Worm (Caenorhabditis elegans) whole organism, late embryonic: ENCODE results near the gene ZK488.6.

Source experiments
- C38D4.7 ChIP-seq: fragments of 200-800 bp; sonication (Bioruptor generic); optimal IDR thresholded peaks from 2 replicates; lab custom pipeline; 2018; ENCODE audit warnings: mild to moderate bottlenecking, missing genetic modification characterization, moderate library complexity, missing compliant biosample characterization
- K09A11.1 ChIP-seq: sonication (generic microtip); optimal IDR thresholded peaks from 2 replicates; lab custom pipeline; 2017; ENCODE audit warnings: antibody characterized with exemption, mild to moderate bottlenecking, missing genetic modification characterization, missing compliant biosample characterization; ENCODE audit not compliant: insufficient read depth
- T23F11.4 ChIP-seq: fragments of 200-800 bp; sonication (Bioruptor generic); optimal IDR thresholded peaks from 2 replicates; lab custom pipeline; 2018; ENCODE audit warnings: mild to moderate bottlenecking, missing genetic modification characterization, missing compliant biosample characterization
- ahr-1 ChIP-seq: sonication (generic microtip); optimal IDR thresholded peaks from 2 replicates; lab custom pipeline; 2016; ENCODE audit warnings: missing genetic modification characterization, missing compliant biosample characterization
- ceh-14 ChIP-seq: sonication (generic microtip); optimal IDR thresholded peaks from 2 replicates; lab custom pipeline; 2016; ENCODE audit warnings: missing genotype, missing genetic modification characterization, missing compliant biosample characterization
- ceh-18 ChIP-seq: sonication (generic microtip); optimal IDR thresholded peaks from 2 replicates; lab custom pipeline; 2016; ENCODE audit warnings: missing genetic modification characterization, missing compliant biosample characterization
- ceh-19 ChIP-seq: fragments of 200-800 bp; sonication (Bioruptor generic); optimal IDR thresholded peaks from 2 replicates; lab custom pipeline; 2018; ENCODE audit warnings: mild to moderate bottlenecking, missing genetic modification characterization, missing compliant biosample characterization
- ceh-2 ChIP-seq: sonication (generic microtip); optimal IDR thresholded peaks from 2 replicates; lab custom pipeline; 2016; ENCODE audit warnings: missing genotype, missing genetic modification characterization, missing compliant biosample characterization
- ceh-31 ChIP-seq: sonication (generic microtip); optimal IDR thresholded peaks from 2 replicates; lab custom pipeline; 2016; ENCODE audit warnings: missing genetic modification characterization, missing compliant biosample characterization
- ceh-34 ChIP-seq: sonication (generic microtip); optimal IDR thresholded peaks from 2 replicates; lab custom pipeline; 2016; ENCODE audit warnings: mild to moderate bottlenecking, missing genetic modification characterization, missing compliant biosample characterization
- ceh-45 ChIP-seq: fragments of 200-800 bp; sonication (Bioruptor generic); IDR thresholded peaks from 2 replicates; pipeline ENCODE4 v1.3.6; 2022; ENCODE audit warnings: missing genetic modification reagents, missing genetic modification characterization, missing compliant biosample characterization
- ceh-48 ChIP-seq: sonication (generic microtip); optimal IDR thresholded peaks from 2 replicates; lab custom pipeline; 2016; ENCODE audit warnings: missing genetic modification characterization, inconsistent platforms, missing compliant biosample characterization
- dmd-4 ChIP-seq: sonication (generic microtip); optimal IDR thresholded peaks from 2 replicates; lab custom pipeline; 2016; ENCODE audit warnings: borderline replicate concordance, missing genetic modification characterization, missing compliant biosample characterization
- elt-2 ChIP-seq: sonication (generic microtip); optimal IDR thresholded peaks from 2 replicates; lab custom pipeline; 2016; ENCODE audit warnings: missing genetic modification reagents, missing genetic modification characterization, missing compliant biosample characterization
- elt-4 ChIP-seq: sonication (generic microtip); optimal IDR thresholded peaks from 2 replicates; lab custom pipeline; 2016; ENCODE audit warnings: missing genetic modification characterization, missing compliant biosample characterization
- eyg-1 ChIP-seq: sonication (generic microtip); optimal IDR thresholded peaks from 2 replicates; lab custom pipeline; 2016; ENCODE audit warnings: missing genotype, missing genetic modification characterization, missing compliant biosample characterization
- fkh-6 ChIP-seq: sonication (generic microtip); optimal IDR thresholded peaks from 2 replicates; lab custom pipeline; 2016; ENCODE audit warnings: missing genetic modification characterization, missing compliant biosample characterization
- gmeb-2 ChIP-seq: sonication (generic microtip); optimal IDR thresholded peaks from 2 replicates; lab custom pipeline; 2016; ENCODE audit warnings: missing genetic modification characterization, inconsistent platforms, missing compliant biosample characterization
- hlh-13 ChIP-seq: fragments of 200-800 bp; sonication (Bioruptor generic); optimal IDR thresholded peaks from 2 replicates; lab custom pipeline; 2018; ENCODE audit warnings: mild to moderate bottlenecking, missing genetic modification characterization, missing compliant biosample characterization
- lim-6 ChIP-seq: sonication (generic microtip); optimal IDR thresholded peaks from 2 replicates; lab custom pipeline; 2016; ENCODE audit warnings: missing genetic modification characterization, missing compliant biosample characterization
- madf-2 ChIP-seq: sonication (generic microtip); optimal IDR thresholded peaks from 2 replicates; lab custom pipeline; 2017; ENCODE audit warnings: missing genetic modification characterization, missing compliant biosample characterization
- mec-3 ChIP-seq: sonication (generic microtip); optimal IDR thresholded peaks from 2 replicates; lab custom pipeline; 2016; ENCODE audit warnings: borderline replicate concordance, missing genetic modification characterization, missing compliant biosample characterization
- nhr-11 ChIP-seq: fragments of 150-350 bp; optimal IDR thresholded peaks from 2 replicates; lab custom pipeline; 2014; ENCODE audit warnings: missing biosample characterization, missing genetic modification characterization
- npax-4 ChIP-seq: sonication (generic microtip); optimal IDR thresholded peaks from 2 replicates; lab custom pipeline; 2016; ENCODE audit warnings: missing genetic modification characterization, missing compliant biosample characterization
- odd-2 ChIP-seq: sonication (generic microtip); optimal IDR thresholded peaks from 2 replicates; lab custom pipeline; 2017; ENCODE audit warnings: antibody characterized with exemption, mild to moderate bottlenecking, missing genetic modification characterization, missing compliant biosample characterization
- pag-3 ChIP-seq: sonication (generic microtip); optimal IDR thresholded peaks from 2 replicates; lab custom pipeline; 2016; ENCODE audit warnings: missing compliant biosample characterization, missing genetic modification characterization, borderline replicate concordance
- pat-9 ChIP-seq: fragments of 200-800 bp; sonication (Bioruptor generic); optimal IDR thresholded peaks from 2 replicates; lab custom pipeline; 2018; ENCODE audit warnings: mild to moderate bottlenecking, missing genetic modification characterization, moderate library complexity, missing compliant biosample characterization
- pha-4 ChIP-seq: fragments of 150-350 bp; optimal IDR thresholded peaks from 2 replicates; lab custom pipeline; 2018; ENCODE audit warnings: missing biosample characterization, missing genetic modification reagents, missing genetic modification characterization
- ref-2 ChIP-seq: sonication (generic microtip); optimal IDR thresholded peaks from 2 replicates; lab custom pipeline; 2016; ENCODE audit warnings: missing genetic modification characterization, missing compliant biosample characterization
- sox-2 ChIP-seq: fragments of 200-800 bp; sonication (Bioruptor generic); IDR thresholded peaks from 2 replicates; pipeline ENCODE4 v1.3.6; 2022; ENCODE audit warnings: missing genetic modification reagents, missing genetic modification characterization, missing compliant biosample characterization
- syd-9 ChIP-seq: sonication (generic microtip); optimal IDR thresholded peaks from 2 replicates; lab custom pipeline; 2016; ENCODE audit warnings: mild to moderate bottlenecking, missing genetic modification characterization, moderate library complexity, missing compliant biosample characterization
- tbx-7 ChIP-seq: sonication (generic microtip); optimal IDR thresholded peaks from 2 replicates; lab custom pipeline; 2016; ENCODE audit warnings: missing genotype, missing genetic modification characterization, missing compliant biosample characterization
- ttx-3 ChIP-seq: sonication (generic microtip); optimal IDR thresholded peaks from 2 replicates; lab custom pipeline; 2016; ENCODE audit warnings: missing genetic modification reagents, missing genetic modification characterization, missing compliant biosample characterization
- unc-3 ChIP-seq, 2 experiments: fragments of 200-800 bp in 1 of 2; sonication (Bioruptor generic) in 1 of 2; sonication (generic microtip) in 1 of 2; conservative IDR thresholded peaks in 1 of 2; optimal IDR thresholded peaks in 1 of 2; 2 replicates each; pipeline versions ENCODE4 v1.3.6 to Lab custom; 2016 to 2022; ENCODE audit warnings: missing compliant biosample characterization in 2 of 2, missing genetic modification characterization in 2 of 2, missing genetic modification reagents in 1 of 2
- unc-55 ChIP-seq: sonication (generic microtip); optimal IDR thresholded peaks from 2 replicates; lab custom pipeline; 2017; ENCODE audit warnings: missing biosample characterization, missing genetic modification reagents, missing genetic modification characterization
- zip-5 ChIP-seq: sonication (generic microtip); optimal IDR thresholded peaks from 2 replicates; lab custom pipeline; 2016; ENCODE audit warnings: missing genetic modification characterization, missing compliant biosample characterization
- ztf-16 ChIP-seq: sonication (generic microtip); optimal IDR thresholded peaks from 2 replicates; lab custom pipeline; 2017; ENCODE audit warnings: missing genetic modification characterization, missing compliant biosample characterization

ZK488.6 gene

ce11 chrV:576070-576469, 14.2 kb upstream of the ZK488.6 start, which contains the start of gene K06H6.5:
K06H6.5 (plus strand) TSS chrV:576370.
- TF ChIP-seq pat-9 (tag; lab: Kevin White, UChicago) = no peak
- TF ChIP-seq ceh-31 (tag; lab: Kevin White, UChicago) = no peak
- no peak for TF ChIP-seq elt-4 (tag; lab: Kevin White, UChicago)
- TF ChIP-seq sox-2 (GFP tag; lab: Robert Waterston, UW) = no peak
- no peak for TF ChIP-seq ref-2 (tag; lab: Kevin White, UChicago)
- no peak for TF ChIP-seq ceh-45 (GFP tag; lab: Robert Waterston, UW)
- no peak for TF ChIP-seq dmd-4
- no peak for TF ChIP-seq ahr-1 (tag; lab: Kevin White, UChicago)
- no peak for TF ChIP-seq ceh-19
- no peak for TF ChIP-seq zip-5 (tag; lab: Kevin White, UChicago)
- TF ChIP-seq unc-3 (GFP tag; conservative IDR thresholded peaks at IDR 0.05; lab: Robert Waterston, UW) = no peak
- no peak for TF ChIP-seq unc-3 (tag; optimal IDR thresholded peaks at IDR 0.05; lab: Kevin White, UChicago)
- TF ChIP-seq ttx-3 (tag; lab: Kevin White, UChicago) = no peak
- no peak for TF ChIP-seq madf-2 (tag; lab: Kevin White, UChicago)
- no peak for TF ChIP-seq syd-9 (tag; lab: Kevin White, UChicago)
- TF ChIP-seq odd-2 (tag; lab: Kevin White, UChicago) = no peak
- TF ChIP-seq lim-6 (tag; lab: Kevin White, UChicago) = no peak

ce11 chrV:576918-577317, 13.4 kb upstream of the ZK488.6 start:
- no peak for TF ChIP-seq ztf-16 (tag; lab: Kevin White, UChicago)
- TF ChIP-seq dmd-4 = no peak
- TF ChIP-seq nhr-11 (tag; lab: Kevin White, UChicago) = no peak
- TF ChIP-seq pat-9 (tag; lab: Kevin White, UChicago) = no peak
- TF ChIP-seq pha-4 (tag; lab: Kevin White, UChicago) = no peak
- no peak for TF ChIP-seq ceh-18 (tag; lab: Kevin White, UChicago)
- TF ChIP-seq elt-2 = no peak
- TF ChIP-seq C38D4.7 = no peak
- TF ChIP-seq syd-9 (tag; lab: Kevin White, UChicago) = no peak
- no peak for TF ChIP-seq unc-55 (GFP tag; lab: Kevin White, UChicago)
- no peak for TF ChIP-seq ceh-34 (tag; lab: Kevin White, UChicago)
- TF ChIP-seq gmeb-2 = no peak

ce11 chrV:578977-579376, 11.3 kb upstream of the ZK488.6 start, which contains the start of gene K06H6.4:
K06H6.4 (plus strand) TSS chrV:579277.
- TF ChIP-seq elt-4 (tag; lab: Kevin White, UChicago) (no peak), pag-3 (no peak), syd-9 (tag; lab: Kevin White, UChicago) (no peak), T23F11.4 (GFP tag; lab: Kevin White, UChicago) (no peak), pha-4 (tag; lab: Kevin White, UChicago) (no peak), sox-2 (GFP tag; lab: Robert Waterston, UW) (no peak), K09A11.1 (tag; lab: Kevin White, UChicago) (no peak), ceh-2 (no peak), C38D4.7 (no peak), ttx-3 (tag; lab: Kevin White, UChicago) (no peak), odd-2 (tag; lab: Kevin White, UChicago) (no peak), eyg-1 (tag; lab: Kevin White, UChicago) (no peak), npax-4 (no peak), nhr-11 (tag; lab: Kevin White, UChicago) (no peak), hlh-13 (GFP tag; lab: Kevin White, UChicago) (no peak), ceh-48 (tag; lab: Kevin White, UChicago) (no peak), tbx-7 (tag; lab: Kevin White, UChicago) (no peak), fkh-6 (tag; lab: Kevin White, UChicago) (no peak)
- TF ChIP-seq, all 69 proteins: peak for 0

- TF ChIP-seq fkh-6 (tag; lab: Kevin White, UChicago) = no peak
- TF ChIP-seq mec-3 (tag; lab: Kevin White, UChicago) = no peak
- TF ChIP-seq ceh-34 (tag; lab: Kevin White, UChicago) = no peak
- TF ChIP-seq pat-9 (tag; lab: Kevin White, UChicago) = no peak
- TF ChIP-seq ahr-1 (tag; lab: Kevin White, UChicago) = no peak
- no peak for TF ChIP-seq npax-4
- no peak for TF ChIP-seq ceh-14 (tag; lab: Kevin White, UChicago)
These were observed 8.7 kb upstream of the ZK488.6 start, which contains the start of gene nstp-7 for ce11 chrV:581616-582015. nstp-7 (plus strand) TSS chrV:581916.
